Fruit fly (Drosophila melanogaster) whole organism, embryonic: ENCODE results near the gene lqfR.

Source experiments
- Bteb2 ChIP-seq: fragments of 200-800 bp; sonication (Bioruptor generic); optimal IDR thresholded peaks from 2 replicates; lab custom pipeline; 2016; ENCODE audit warnings: missing biosample characterization, missing genetic modification characterization
- CG11695 ChIP-seq: fragments of 200-800 bp; sonication (Bioruptor generic); IDR thresholded peaks from 3 replicates; pipeline ENCODE4 v1.3.6; 2022; ENCODE audit warnings: missing biosample characterization, missing genetic modification characterization
- CG12104 ChIP-seq: fragments of 200-800 bp; sonication (Bioruptor generic); optimal IDR thresholded peaks from 3 replicates; lab custom pipeline; 2016; ENCODE audit warnings: missing biosample characterization, missing genetic modification characterization
- CG12659 ChIP-seq: fragments of 200-800 bp; sonication (Bioruptor generic); optimal IDR thresholded peaks from 3 replicates; lab custom pipeline; 2017; ENCODE audit warnings: mild to moderate bottlenecking, missing biosample characterization, missing genetic modification reagents, missing genetic modification characterization
- CG14860 ChIP-seq: fragments of 200-800 bp; sonication (Bioruptor generic); IDR thresholded peaks from 3 replicates; pipeline ENCODE4 v1.3.6; 2022; ENCODE audit warnings: missing biosample characterization, missing genetic modification characterization; ENCODE audit not compliant: partially characterized antibody
- CG1603 ChIP-seq: fragments of 200-800 bp; sonication (Bioruptor generic); optimal IDR thresholded peaks from 2 replicates; lab custom pipeline; 2019; ENCODE audit warnings: missing biosample characterization, mild to moderate bottlenecking, missing genetic modification characterization, moderate library complexity
- CG1647 ChIP-seq: fragments of 200-800 bp; sonication (Bioruptor generic); optimal IDR thresholded peaks from 3 replicates; lab custom pipeline; 2016; ENCODE audit warnings: missing biosample characterization, missing genetic modification characterization
- CG2120 ChIP-seq: fragments of 200-800 bp; sonication (Bioruptor generic); optimal IDR thresholded peaks from 3 replicates; lab custom pipeline; 2016; ENCODE audit warnings: missing biosample characterization, missing genetic modification characterization
- CG31365 ChIP-seq: fragments of 200-800 bp; sonication (Bioruptor generic); optimal IDR thresholded peaks from 2 replicates; lab custom pipeline; 2018; ENCODE audit warnings: missing biosample characterization, mild to moderate bottlenecking, missing genetic modification characterization
- CG34224 ChIP-seq: fragments of 200-800 bp; sonication (Bioruptor generic); IDR thresholded peaks from 3 replicates; pipeline ENCODE4 v1.3.6; 2022; ENCODE audit warnings: missing biosample characterization, missing genetic modification characterization; ENCODE audit not compliant: partially characterized antibody
- CG42726 ChIP-seq: fragments of 200-800 bp; sonication (Bioruptor generic); IDR thresholded peaks from 2 replicates; pipeline ENCODE4 v1.3.6; 2022; ENCODE audit warnings: missing biosample characterization, missing genetic modification characterization; ENCODE audit not compliant: partially characterized antibody
- CG4282 ChIP-seq: fragments of 200-800 bp; sonication (Bioruptor generic); optimal IDR thresholded peaks from 2 replicates; lab custom pipeline; 2016; ENCODE audit warnings: missing biosample characterization, missing genetic modification characterization
- CG6175 ChIP-seq: fragments of 200-800 bp; sonication (Bioruptor generic); IDR thresholded peaks from 3 replicates; pipeline ENCODE4 v1.3.6; 2022; ENCODE audit warnings: missing biosample characterization, missing genetic modification characterization
- CG7271 ChIP-seq: fragments of 200-800 bp; sonication (Bioruptor generic); optimal IDR thresholded peaks from 2 replicates; lab custom pipeline; 2018; ENCODE audit warnings: missing biosample characterization, mild to moderate bottlenecking, missing genetic modification characterization, moderate library complexity
- CG7839 ChIP-seq: fragments of 200-800 bp; sonication (Bioruptor generic); optimal IDR thresholded peaks from 3 replicates; lab custom pipeline; 2018; ENCODE audit warnings: missing biosample characterization, mild to moderate bottlenecking, missing genetic modification characterization, moderate library complexity
- CG7928 ChIP-seq: fragments of 200-800 bp; sonication (Bioruptor generic); optimal IDR thresholded peaks from 2 replicates; lab custom pipeline; 2017; ENCODE audit warnings: missing biosample characterization, mild to moderate bottlenecking, missing genetic modification characterization
- CG8290 ChIP-seq, 3 experiments: fragments of 200-800 bp; sonication (Bioruptor generic); optimal IDR thresholded peaks; 2 replicates each; lab custom pipeline; 2016 to 2019; ENCODE audit warnings: missing biosample characterization in 3 of 3, missing genetic modification characterization in 3 of 3, mild to moderate bottlenecking in 2 of 3, moderate library complexity in 1 of 3
- CG8388 ChIP-seq: fragments of 200-800 bp; sonication (Bioruptor generic); optimal IDR thresholded peaks from 2 replicates; lab custom pipeline; 2019; ENCODE audit warnings: missing biosample characterization, mild to moderate bottlenecking, missing genetic modification characterization, moderate library complexity
- CG8765 ChIP-seq: fragments of 200-800 bp; sonication (Bioruptor generic); IDR thresholded peaks from 2 replicates; pipeline ENCODE4 v1.3.6; 2022; ENCODE audit warnings: missing biosample characterization, missing genetic modification characterization
- CG9727 ChIP-seq: fragments of 200-800 bp; sonication (Bioruptor generic); optimal IDR thresholded peaks from 3 replicates; lab custom pipeline; 2017; ENCODE audit warnings: missing biosample characterization, mild to moderate bottlenecking, missing genetic modification characterization
- Dll ChIP-seq: fragments of 200-800 bp; sonication (Bioruptor generic); IDR thresholded peaks from 4 replicates; pipeline ENCODE4 v1.3.6; 2022; ENCODE audit warnings: missing biosample characterization, missing genetic modification characterization; ENCODE audit not compliant: partially characterized antibody
- HmgD ChIP-seq: fragments of 200-800 bp; sonication (Bioruptor generic); optimal IDR thresholded peaks from 3 replicates; lab custom pipeline; 2016; ENCODE audit warnings: missing biosample characterization, missing genetic modification characterization
- Med ChIP-seq: fragments of 200-800 bp; sonication (Bioruptor generic); peaks from one replicate; lab custom pipeline; 2016; ENCODE audit warnings: missing biosample characterization, missing genetic modification characterization, mild to moderate bottlenecking, inconsistent platforms, moderate library complexity
- NC2α ChIP-seq: fragments of 200-800 bp; sonication (Bioruptor generic); optimal IDR thresholded peaks from 2 replicates; lab custom pipeline; 2016; ENCODE audit warnings: missing biosample characterization, missing genetic modification characterization
- NFAT ChIP-seq: fragments of 200-800 bp; sonication (Bioruptor generic); IDR thresholded peaks from 2 replicates; pipeline ENCODE4 v1.3.6; 2022; ENCODE audit warnings: missing biosample characterization, missing genetic modification characterization
- Nf-YB ChIP-seq: fragments of 200-800 bp; sonication (Bioruptor generic); optimal IDR thresholded peaks from 3 replicates; lab custom pipeline; 2019; ENCODE audit warnings: missing biosample characterization, mild to moderate bottlenecking, missing genetic modification characterization, moderate library complexity
- Sry-β ChIP-seq: fragments of 200-800 bp; sonication (Bioruptor generic); optimal IDR thresholded peaks from 2 replicates; lab custom pipeline; 2018; ENCODE audit warnings: missing biosample characterization, mild to moderate bottlenecking, missing genetic modification characterization, moderate library complexity
- YL-1 ChIP-seq: fragments of 200-800 bp; sonication (Bioruptor generic); optimal IDR thresholded peaks from 3 replicates; lab custom pipeline; 2017; ENCODE audit warnings: missing biosample characterization, mild to moderate bottlenecking, missing genetic modification characterization
- bbx ChIP-seq: fragments of 200-800 bp; sonication (Bioruptor generic); IDR thresholded peaks from 2 replicates; pipeline ENCODE4 v1.3.6; 2022; ENCODE audit warnings: missing biosample characterization, missing genetic modification characterization; ENCODE audit not compliant: partially characterized antibody
- bowl ChIP-seq: fragments of 200-800 bp; sonication (Bioruptor generic); IDR thresholded peaks from 2 replicates; pipeline ENCODE4 v1.3.6; 2022; ENCODE audit warnings: missing biosample characterization, missing genetic modification characterization
- cato ChIP-seq: fragments of 200-800 bp; sonication (Bioruptor generic); optimal IDR thresholded peaks from 2 replicates; lab custom pipeline; 2016; ENCODE audit warnings: missing biosample characterization, missing genetic modification characterization, borderline replicate concordance
- caup ChIP-seq: fragments of 200-800 bp; sonication (Bioruptor generic); optimal IDR thresholded peaks from 3 replicates; lab custom pipeline; 2017; ENCODE audit warnings: missing biosample characterization, mild to moderate bottlenecking, missing genetic modification characterization, moderate library complexity; ENCODE audit not compliant: severe bottlenecking
- chif ChIP-seq, 2 experiments: fragments of 200-800 bp; sonication (Bioruptor generic); optimal IDR thresholded peaks; 3 replicates each; lab custom pipeline; 2016; ENCODE audit warnings: missing biosample characterization in 2 of 2, missing genetic modification characterization in 2 of 2
- crc ChIP-seq: fragments of 200-800 bp; sonication (Bioruptor generic); optimal IDR thresholded peaks from 2 replicates; lab custom pipeline; 2016; ENCODE audit warnings: missing biosample characterization, missing genetic modification characterization
- dati ChIP-seq: fragments of 200-800 bp; sonication (Bioruptor generic); IDR thresholded peaks from 2 replicates; pipeline ENCODE4 v1.3.6; 2022; ENCODE audit warnings: missing biosample characterization, missing genetic modification characterization
- eve ChIP-seq, 2 experiments: fragments of >200 bp; optimal IDR thresholded peaks; 2 replicates each; lab custom pipeline; 2017; ENCODE audit warnings: missing biosample characterization in 2 of 2, missing genetic modification characterization in 2 of 2
- gro ChIP-seq: fragments of 200-800 bp; sonication (Bioruptor generic); optimal IDR thresholded peaks from 2 replicates; lab custom pipeline; 2016; ENCODE audit warnings: missing biosample characterization, missing genetic modification characterization
- gt ChIP-seq: fragments of 200-800 bp; sonication (Bioruptor generic); IDR thresholded peaks from 2 replicates; pipeline ENCODE4 v1.3.6; 2022; ENCODE audit warnings: missing biosample characterization, missing genetic modification characterization
- lilli ChIP-seq: fragments of 200-800 bp; sonication (Bioruptor generic); optimal IDR thresholded peaks from 3 replicates; lab custom pipeline; 2016; ENCODE audit warnings: missing biosample characterization, missing genetic modification characterization
- pan ChIP-seq, 4 experiments: fragments of >200 bp in 3 of 4; fragments of 200-800 bp in 1 of 4; sonication (Bioruptor generic) in 1 of 4; optimal IDR thresholded peaks in 3 of 4; IDR thresholded peaks in 1 of 4; 2 replicates each; pipeline versions ENCODE4 v1.3.6 to Lab custom; 2017 to 2022; ENCODE audit warnings: missing biosample characterization in 2 of 4, missing genetic modification characterization in 2 of 4, mixed read lengths in 1 of 4
- ranshi ChIP-seq: fragments of 200-800 bp; sonication (Bioruptor generic); IDR thresholded peaks from 2 replicates; pipeline ENCODE4 v1.3.6; 2022; ENCODE audit warnings: missing biosample characterization, missing genetic modification characterization
- rib ChIP-seq: fragments of 200-800 bp; sonication (Bioruptor generic); IDR thresholded peaks from 2 replicates; pipeline ENCODE4 v1.3.6; 2022; ENCODE audit warnings: missing biosample characterization, missing genetic modification characterization
- row ChIP-seq: fragments of 200-800 bp; sonication (Bioruptor generic); IDR thresholded peaks from 3 replicates; pipeline ENCODE4 v1.3.6; 2022; ENCODE audit warnings: missing biosample characterization, missing genetic modification characterization
- sob ChIP-seq: fragments of 200-800 bp; sonication (Bioruptor generic); IDR thresholded peaks from 2 replicates; pipeline ENCODE4 v1.3.6; 2022; ENCODE audit warnings: missing biosample characterization, missing genetic modification characterization
- tio ChIP-seq: fragments of 200-800 bp; sonication (Bioruptor generic); optimal IDR thresholded peaks from 2 replicates; lab custom pipeline; 2017; ENCODE audit warnings: missing biosample characterization, missing genetic modification characterization, inconsistent platforms
- tx ChIP-seq: fragments of 200-800 bp; sonication (Bioruptor generic); optimal IDR thresholded peaks from 2 replicates; lab custom pipeline; 2016; ENCODE audit warnings: missing biosample characterization, missing genetic modification characterization
- z ChIP-seq: fragments of 200-800 bp; sonication (Bioruptor generic); IDR thresholded peaks from 3 replicates; pipeline ENCODE4 v1.3.6; 2022; ENCODE audit warnings: missing biosample characterization, missing genetic modification characterization

lqfR gene

DNA sequence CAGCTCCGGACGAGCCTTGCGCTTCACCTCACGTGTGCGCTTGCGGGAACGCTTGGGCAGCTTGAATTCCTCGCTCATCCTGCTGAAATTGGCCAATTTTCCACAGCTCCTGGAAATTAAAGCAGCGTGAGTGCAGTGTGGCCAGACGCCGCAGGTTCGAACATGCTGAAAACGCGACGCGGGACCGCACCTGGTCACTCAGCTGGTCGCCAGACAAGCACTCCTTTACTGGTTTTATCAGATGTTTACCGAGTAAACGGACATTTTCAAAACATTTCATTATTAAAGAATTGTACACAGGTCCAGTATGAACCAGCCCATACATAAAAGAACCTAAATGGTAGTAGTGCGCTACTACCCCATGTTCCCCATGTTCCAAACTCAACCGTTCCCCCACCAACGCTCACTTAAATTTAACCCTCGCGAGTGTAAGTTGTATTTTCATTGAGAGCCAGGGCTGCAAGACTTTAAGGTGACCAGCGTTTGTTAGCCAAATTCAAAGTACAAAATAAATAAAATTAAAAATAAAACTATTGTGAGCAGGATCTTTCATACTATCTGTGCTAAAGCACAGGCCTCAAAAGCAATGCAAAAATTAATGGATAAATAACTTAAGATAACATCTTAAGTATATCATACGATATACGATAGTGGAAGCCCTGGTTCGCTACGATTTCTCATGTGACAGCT is 48.7 kb upstream of the lqfR start, which contains the start of the genes JMJD6, CG7071 and Muted (continued):
- TF ChIP-seq pan (optimal IDR thresholded peaks at IDR 0.05; lab: Kevin White, UChicago), result no peak
- TF ChIP-seq pan (GFP tag; optimal IDR thresholded peaks at IDR 0.05 in 1 of 2, IDR thresholded peaks at IDR 0.05 in 1 of 2), result peak in 1 of 2 experiments; percentile 94
- TF ChIP-seq Dll (GFP tag; lab: Robert Waterston, UW), result peak; percentile 95
- TF ChIP-seq CG7271 (tag; lab: Kevin White, UChicago), result peak; percentile 69
- peak; percentile 91 for TF ChIP-seq tx (GFP tag; lab: Kevin White, UChicago)
- peak; percentile 63; the same call in 1 of the 2 replicates for TF ChIP-seq bbx (GFP tag; lab: Robert Waterston, UW)
- TF ChIP-seq CG8765 (GFP tag; lab: Robert Waterston, UW), result peak; percentile 90
- peak; percentile 96 for TF ChIP-seq sob (GFP tag; lab: Robert Waterston, UW)
- TF ChIP-seq bowl (GFP tag; lab: Robert Waterston, UW), result peak; percentile 67; the same call in 1 of the 2 replicates
- peak; percentile 86 for TF ChIP-seq tio
- peak; percentile 35 for TF ChIP-seq CG8290 (GFP tag; optimal IDR thresholded peaks at IDR 0.05; lab: Kevin White, UChicago)
- peak; percentile 37 to 76 for TF ChIP-seq CG8290 (tag; optimal IDR thresholded peaks at IDR 0.05; lab: Kevin White, UChicago)
- TF ChIP-seq chif (GFP tag; optimal IDR thresholded peaks at IDR 0.05; lab: Kevin White, UChicago), result peak; percentile 82 to 92
- TF ChIP-seq Med (GFP tag; lab: Kevin White, UChicago), result peak; percentile 98
- TF ChIP-seq z (GFP tag; lab: Robert Waterston, UW), result peak; percentile 47; the same call in 2 of the 3 replicates
- peak; percentile 56 for TF ChIP-seq Sry-β (GFP tag; lab: Kevin White, UChicago)
- peak; percentile 90; the same call in 1 of the 2 replicates for TF ChIP-seq rib (GFP tag; lab: Robert Waterston, UW)
- TF ChIP-seq CG6175, result peak; percentile 81
- TF ChIP-seq gro, result peak; percentile 93
- peak; percentile 96 for TF ChIP-seq YL-1
- peak; percentile 97 for TF ChIP-seq lilli (GFP tag; lab: Kevin White, UChicago)
- TF ChIP-seq CG12104 (GFP tag; lab: Kevin White, UChicago), result peak; percentile 91
- TF ChIP-seq CG14860, result peak; percentile 58; the same call in 1 of the 3 replicates
- TF ChIP-seq CG42726, result peak; percentile 66; the same call in 1 of the 2 replicates
- TF ChIP-seq CG4282 (GFP tag; lab: Kevin White, UChicago), result peak; percentile 88
- peak; percentile 87 for TF ChIP-seq dati (GFP tag; lab: Robert Waterston, UW)
- no peak for TF ChIP-seq eve (GFP tag; optimal IDR thresholded peaks at IDR 0.05; lab: Kevin White, UChicago)
- TF ChIP-seq CG7839, result peak; percentile 85
- peak; percentile 82 for TF ChIP-seq CG1603
- peak; percentile 32 for TF ChIP-seq NC2α
- TF ChIP-seq HmgD (GFP tag; lab: Kevin White, UChicago), result peak; percentile 78
- peak; percentile 30 for TF ChIP-seq CG31365
- peak; percentile 92 for TF ChIP-seq Bteb2 (GFP tag; lab: Kevin White, UChicago)
- peak; percentile 89 for TF ChIP-seq CG9727 (GFP tag; lab: Kevin White, UChicago)
- TF ChIP-seq crc, result peak; percentile 77
- TF ChIP-seq row, result peak; percentile 98
- peak; percentile 93 for TF ChIP-seq ranshi (GFP tag; lab: Robert Waterston, UW)
- peak; percentile 77 for TF ChIP-seq Nf-YB (GFP tag; lab: Kevin White, UChicago)
- TF ChIP-seq CG8388 (GFP tag; lab: Kevin White, UChicago), result peak; percentile 87
- TF ChIP-seq CG7928 (GFP tag; lab: Kevin White, UChicago), result peak; percentile 99
- TF ChIP-seq cato, result peak; percentile 87
- peak; percentile 73 for TF ChIP-seq gt (GFP tag; lab: Robert Waterston, UW)
- peak; percentile 87 for TF ChIP-seq CG11695 (GFP tag; lab: Robert Waterston, UW)
- peak; percentile 98 for TF ChIP-seq CG2120 (GFP tag; lab: Kevin White, UChicago)
- peak; percentile 89 for TF ChIP-seq caup (GFP tag; lab: Kevin White, UChicago)
- peak; percentile 89 for TF ChIP-seq NFAT (GFP tag; lab: Robert Waterston, UW)
- peak; percentile 90 for TF ChIP-seq CG34224 (GFP tag; lab: Robert Waterston, UW)
- peak; percentile 97 for TF ChIP-seq CG12659 (GFP tag; lab: Kevin White, UChicago)
- TF ChIP-seq CG1647, result peak; percentile 91
